Worm (Caenorhabditis elegans) whole organism, L4 larva: ENCODE data around the gene clec-207.

Experiments used
- F10B5.3 ChIP-seq: sonication (generic microtip); optimal IDR thresholded peaks from 2 replicates; lab custom pipeline; 2016; ENCODE audit warnings: mild to moderate bottlenecking, missing genetic modification characterization, missing compliant biosample characterization
- ZK546.5 ChIP-seq, 2 experiments: sonication (generic microtip); optimal IDR thresholded peaks; 2 replicates each; lab custom pipeline; 2017; ENCODE audit warnings: missing biosample characterization in 2 of 2, missing genetic modification characterization in 2 of 2
- aha-1 ChIP-seq: fragments of 150-350 bp; peaks from one replicate; lab custom pipeline; 2014; ENCODE audit warnings: missing biosample characterization, missing genetic modification characterization
- ama-1 ChIP-seq: fragments of 150-350 bp; optimal IDR thresholded peaks from 2 replicates; lab custom pipeline; 2014; ENCODE audit warnings: inconsistent platforms, mixed read lengths
- ceh-28 ChIP-seq: fragments of 150-350 bp; optimal IDR thresholded peaks from 2 replicates; lab custom pipeline; 2014; ENCODE audit warnings: missing biosample characterization, missing genetic modification reagents, missing genetic modification characterization
- egl-27 ChIP-seq: sonication (generic microtip); optimal IDR thresholded peaks from 3 replicates; lab custom pipeline; 2017; ENCODE audit warnings: missing biosample characterization, missing genetic modification reagents, missing genetic modification characterization
- nhr-41 ChIP-seq: fragments of 200-800 bp; sonication (Bioruptor generic); IDR thresholded peaks from 2 replicates; pipeline ENCODE4 v1.3.6; 2022; ENCODE audit warnings: missing genetic modification reagents, missing genetic modification characterization, missing compliant biosample characterization
- nhr-6 ChIP-seq: fragments of 150-350 bp; optimal IDR thresholded peaks from 2 replicates; lab custom pipeline; 2014; ENCODE audit warnings: missing biosample characterization, missing genetic modification characterization
- pqm-1 ChIP-seq: sonication (generic microtip); optimal IDR thresholded peaks from 2 replicates; lab custom pipeline; 2017; ENCODE audit warnings: missing biosample characterization, missing genetic modification characterization
- skn-1 ChIP-seq: fragments of 150-350 bp; optimal IDR thresholded peaks from 2 replicates; lab custom pipeline; 2014; ENCODE audit warnings: missing biosample characterization, missing genetic modification characterization
- snpc-4 ChIP-seq: fragments of 150-350 bp; optimal IDR thresholded peaks from 2 replicates; lab custom pipeline; 2014; ENCODE audit warnings: missing biosample characterization, missing genetic modification characterization
- zag-1 ChIP-seq: fragments of 150-350 bp; optimal IDR thresholded peaks from 2 replicates; lab custom pipeline; 2014; ENCODE audit warnings: missing biosample characterization, missing genetic modification characterization
- zfp-3 ChIP-seq: fragments of 200-800 bp; sonication (Bioruptor generic); conservative IDR thresholded peaks from 2 replicates; pipeline ENCODE4 v1.3.6; 2022; ENCODE audit warnings: missing genetic modification reagents, missing genetic modification characterization, missing compliant biosample characterization

DNA sequence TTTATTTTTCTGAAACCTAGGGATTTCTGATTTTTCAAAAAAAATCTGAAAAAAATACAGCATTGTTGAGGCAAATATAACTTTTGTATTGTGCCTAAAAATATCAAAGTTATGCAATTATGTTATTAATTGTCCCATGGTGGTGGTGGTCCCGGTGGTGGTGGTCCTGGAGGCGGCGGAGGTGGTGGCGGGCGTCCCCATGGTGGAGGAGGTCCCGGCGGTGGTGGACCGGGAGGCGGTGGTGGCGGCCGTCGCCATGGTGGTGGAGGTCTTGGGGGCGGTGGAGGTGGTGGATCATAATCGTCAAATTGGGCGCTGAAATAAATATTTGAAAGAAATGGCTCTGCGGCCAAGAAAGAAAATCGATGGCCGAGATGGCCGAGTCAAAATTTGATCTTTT is 45.1 kb upstream of the clec-207 start:
- TF ChIP-seq nhr-41 (GFP tag; lab: Robert Waterston, UW): no peak
- no peak for TF ChIP-seq F10B5.3 (tag; lab: Kevin White, UChicago)
- TF ChIP-seq aha-1: no peak
- TF ChIP-seq nhr-6: no peak
- no peak for TF ChIP-seq ceh-28 (tag; lab: Kevin White, UChicago)
- TF ChIP-seq pqm-1 (tag; lab: Kevin White, UChicago): no peak
- no peak for TF ChIP-seq zfp-3
- TF ChIP-seq ZK546.5 (tag; optimal IDR thresholded peaks at IDR 0.05; lab: Kevin White, UChicago): no peak
- no peak for TF ChIP-seq skn-1
- no peak for TF ChIP-seq egl-27
- TF ChIP-seq snpc-4 (tag; lab: Kevin White, UChicago): no peak
- no peak for TF ChIP-seq zag-1 (tag; lab: Kevin White, UChicago)
- TF ChIP-seq ama-1: no peak
